Fruit fly (Drosophila melanogaster) whole organism, embryonic: ENCODE results near the gene Obp99a.

Experiments used
- Abd-B ChIP-seq: fragments of 200-800 bp; sonication (Bioruptor generic); optimal IDR thresholded peaks from 2 replicates; lab custom pipeline; 2018; ENCODE audit warnings: missing biosample characterization, mild to moderate bottlenecking, missing genetic modification characterization, moderate library complexity
- CG10209 ChIP-seq: fragments of 200-800 bp; sonication (Bioruptor generic); optimal IDR thresholded peaks from 3 replicates; lab custom pipeline; 2017; ENCODE audit warnings: missing biosample characterization, mild to moderate bottlenecking, missing genetic modification characterization, missing genetic modification reagents
- CG10267 ChIP-seq: fragments of 200-800 bp; sonication (Bioruptor generic); optimal IDR thresholded peaks from 2 replicates; lab custom pipeline; 2018; ENCODE audit warnings: missing biosample characterization, mild to moderate bottlenecking, missing genetic modification characterization, moderate library complexity
- CG10431 ChIP-seq: fragments of 200-800 bp; sonication (Bioruptor generic); optimal IDR thresholded peaks from 3 replicates; lab custom pipeline; 2018; ENCODE audit warnings: missing biosample characterization, mild to moderate bottlenecking, missing genetic modification characterization
- CG10462 ChIP-seq: fragments of 200-800 bp; sonication (Bioruptor generic); optimal IDR thresholded peaks from 2 replicates; lab custom pipeline; 2016; ENCODE audit warnings: missing biosample characterization, missing genetic modification characterization
- CG11085 ChIP-seq: fragments of 200-800 bp; sonication (Bioruptor generic); IDR thresholded peaks from 2 replicates; pipeline ENCODE4 v1.3.6; 2022; ENCODE audit warnings: missing biosample characterization, missing genetic modification characterization
- CG12299 ChIP-seq: fragments of 200-800 bp; sonication (Bioruptor generic); optimal IDR thresholded peaks from 2 replicates; lab custom pipeline; 2018; ENCODE audit warnings: missing biosample characterization, mild to moderate bottlenecking, missing genetic modification characterization
- CG12744 ChIP-seq: fragments of 200-800 bp; sonication (Bioruptor generic); optimal IDR thresholded peaks from 2 replicates; lab custom pipeline; 2016; ENCODE audit warnings: missing biosample characterization, missing genetic modification characterization
- CG12942 ChIP-seq: fragments of 200-800 bp; sonication (Bioruptor generic); optimal IDR thresholded peaks from 3 replicates; lab custom pipeline; 2016; ENCODE audit warnings: missing biosample characterization, missing genetic modification characterization
- CG13424 ChIP-seq: fragments of 200-800 bp; sonication (Bioruptor generic); optimal IDR thresholded peaks from 2 replicates; lab custom pipeline; 2019; ENCODE audit warnings: missing biosample characterization, mild to moderate bottlenecking, missing genetic modification characterization, moderate library complexity
- CG14667 ChIP-seq: fragments of 200-800 bp; sonication (Bioruptor generic); IDR thresholded peaks from 2 replicates; pipeline ENCODE4 v1.3.6; 2022; ENCODE audit warnings: missing biosample characterization, missing genetic modification characterization
- CG17385 ChIP-seq: fragments of 200-800 bp; sonication (Bioruptor generic); optimal IDR thresholded peaks from 3 replicates; lab custom pipeline; 2018; ENCODE audit warnings: missing biosample characterization, mild to moderate bottlenecking, missing genetic modification characterization
- CG18599 ChIP-seq: fragments of 200-800 bp; sonication (Bioruptor generic); optimal IDR thresholded peaks from 3 replicates; lab custom pipeline; 2017; ENCODE audit warnings: missing biosample characterization, missing genetic modification characterization, mild to moderate bottlenecking, moderate library complexity, missing genetic modification reagents
- CG30431 ChIP-seq: fragments of 200-800 bp; sonication (Bioruptor generic); optimal IDR thresholded peaks from 2 replicates; lab custom pipeline; 2017; ENCODE audit warnings: missing biosample characterization, missing genetic modification characterization
- CG33213 ChIP-seq: fragments of 200-800 bp; sonication (Bioruptor generic); optimal IDR thresholded peaks from 3 replicates; lab custom pipeline; 2016; ENCODE audit warnings: missing biosample characterization, missing genetic modification characterization
- CG3407 ChIP-seq: fragments of 200-800 bp; sonication (Bioruptor generic); optimal IDR thresholded peaks from 2 replicates; lab custom pipeline; 2018; ENCODE audit warnings: missing biosample characterization, mild to moderate bottlenecking, missing genetic modification characterization
- CG6854 ChIP-seq: fragments of 200-800 bp; sonication (Bioruptor generic); optimal IDR thresholded peaks from 3 replicates; lab custom pipeline; 2017; ENCODE audit warnings: missing biosample characterization, mild to moderate bottlenecking, missing genetic modification characterization
- CG7556 ChIP-seq: fragments of 200-800 bp; sonication (Bioruptor generic); optimal IDR thresholded peaks from 2 replicates; lab custom pipeline; 2017; ENCODE audit warnings: missing biosample characterization, mild to moderate bottlenecking, missing genetic modification characterization
- CG7987 ChIP-seq: fragments of 200-800 bp; sonication (Bioruptor generic); optimal IDR thresholded peaks from 2 replicates; lab custom pipeline; 2018; ENCODE audit warnings: missing biosample characterization, mild to moderate bottlenecking, missing genetic modification characterization, moderate library complexity
- CG8089 ChIP-seq: fragments of 200-800 bp; sonication (Bioruptor generic); optimal IDR thresholded peaks from 3 replicates; lab custom pipeline; 2016; ENCODE audit warnings: missing biosample characterization, missing genetic modification characterization
- CG8388 ChIP-seq: fragments of 200-800 bp; sonication (Bioruptor generic); optimal IDR thresholded peaks from 2 replicates; lab custom pipeline; 2019; ENCODE audit warnings: missing biosample characterization, mild to moderate bottlenecking, missing genetic modification characterization, moderate library complexity
- CG8478 ChIP-seq: fragments of >200 bp; optimal IDR thresholded peaks from 2 replicates; lab custom pipeline; 2018
- CG8924 ChIP-seq: fragments of 200-800 bp; optimal IDR thresholded peaks from 3 replicates; lab custom pipeline; 2019; ENCODE audit warnings: missing biosample characterization, mild to moderate bottlenecking, missing genetic modification characterization, moderate library complexity
- D ChIP-seq, 2 experiments: fragments of 200-800 bp in 1 of 2; fragments of >200 bp in 1 of 2; sonication (Bioruptor generic) in 1 of 2; optimal IDR thresholded peaks; 2 replicates in 1 of 2; 3 replicates in 1 of 2; lab custom pipeline; 2017; ENCODE audit warnings: mild to moderate bottlenecking in 1 of 2, missing biosample characterization in 1 of 2, missing genetic modification characterization in 1 of 2, missing genetic modification reagents in 1 of 2
- Dbx ChIP-seq: fragments of 200-800 bp; sonication (Bioruptor generic); IDR thresholded peaks from 3 replicates; pipeline ENCODE4 v1.3.6; 2022; ENCODE audit warnings: missing biosample characterization, missing genetic modification characterization
- Ets65A ChIP-seq: fragments of 200-800 bp; sonication (Bioruptor generic); peaks from one replicate; lab custom pipeline; 2016; ENCODE audit warnings: missing biosample characterization, missing genetic modification characterization
- Fer1 ChIP-seq: fragments of 200-800 bp; sonication (Bioruptor generic); optimal IDR thresholded peaks from 2 replicates; lab custom pipeline; 2017; ENCODE audit warnings: missing biosample characterization, mild to moderate bottlenecking, missing genetic modification characterization
- Hsf ChIP-seq: fragments of 200-800 bp; sonication (Bioruptor generic); optimal IDR thresholded peaks from 3 replicates; lab custom pipeline; 2016; ENCODE audit warnings: missing biosample characterization, missing genetic modification characterization
- Lpt ChIP-seq: fragments of >200 bp; optimal IDR thresholded peaks from 2 replicates; lab custom pipeline; 2018; ENCODE audit warnings: missing biosample characterization, missing genetic modification characterization
- Max ChIP-seq: fragments of 200-800 bp; sonication (Bioruptor generic); optimal IDR thresholded peaks from 2 replicates; lab custom pipeline; 2016; ENCODE audit warnings: missing biosample characterization, mild to moderate bottlenecking, missing genetic modification characterization
- Opbp ChIP-seq: fragments of 200-800 bp; sonication (Bioruptor generic); IDR thresholded peaks from 3 replicates; pipeline ENCODE4 v1.3.6; 2022; ENCODE audit warnings: missing biosample characterization, missing genetic modification characterization; ENCODE audit not compliant: partially characterized antibody
- Scr ChIP-seq: fragments of 200-800 bp; sonication (Bioruptor generic); IDR thresholded peaks from 2 replicates; pipeline ENCODE4 v1.3.6; 2022; ENCODE audit warnings: missing biosample characterization, missing genetic modification characterization; ENCODE audit not compliant: partially characterized antibody
- Sox102F ChIP-seq: fragments of 200-800 bp; sonication (Bioruptor generic); optimal IDR thresholded peaks from 2 replicates; lab custom pipeline; 2018; ENCODE audit warnings: missing biosample characterization, mild to moderate bottlenecking, missing genetic modification characterization, moderate library complexity
- Xbp1 ChIP-seq: fragments of 200-800 bp; sonication (Bioruptor generic); optimal IDR thresholded peaks from 3 replicates; lab custom pipeline; 2016; ENCODE audit warnings: missing biosample characterization, mild to moderate bottlenecking, missing genetic modification characterization
- al ChIP-seq: fragments of 200-800 bp; sonication (Bioruptor generic); IDR thresholded peaks from 2 replicates; pipeline ENCODE4 v1.3.6; 2022; ENCODE audit warnings: missing biosample characterization, missing genetic modification characterization
- bsh ChIP-seq, 2 experiments: fragments of 200-800 bp; sonication (Bioruptor generic); optimal IDR thresholded peaks; 2 replicates each; lab custom pipeline; 2017 to 2018; ENCODE audit warnings: mild to moderate bottlenecking in 2 of 2, missing biosample characterization in 2 of 2, missing genetic modification characterization in 2 of 2, moderate library complexity in 1 of 2
- corto ChIP-seq: fragments of 200-800 bp; sonication (Bioruptor generic); optimal IDR thresholded peaks from 2 replicates; lab custom pipeline; 2016; ENCODE audit warnings: missing biosample characterization, mild to moderate bottlenecking, missing genetic modification characterization, moderate library complexity
- cwo ChIP-seq: fragments of 200-800 bp; sonication (Bioruptor generic); optimal IDR thresholded peaks from 3 replicates; lab custom pipeline; 2017; ENCODE audit warnings: missing biosample characterization, missing genetic modification characterization, mild to moderate bottlenecking, moderate library complexity, missing genetic modification reagents
- da ChIP-seq: fragments of 200-800 bp; sonication (Bioruptor generic); optimal IDR thresholded peaks from 2 replicates; lab custom pipeline; 2016; ENCODE audit warnings: missing biosample characterization, missing genetic modification characterization
- gcm ChIP-seq: fragments of 200-800 bp; sonication (Bioruptor generic); optimal IDR thresholded peaks from 2 replicates; lab custom pipeline; 2019; ENCODE audit warnings: missing biosample characterization, mild to moderate bottlenecking, missing genetic modification characterization, moderate library complexity
- ham ChIP-seq: fragments of 200-800 bp; sonication (Bioruptor generic); IDR thresholded peaks from 2 replicates; pipeline ENCODE4 v1.3.6; 2022; ENCODE audit warnings: missing biosample characterization, missing genetic modification characterization
- hth ChIP-seq: fragments of >200 bp; optimal IDR thresholded peaks from 2 replicates; lab custom pipeline; 2017; ENCODE audit warnings: inconsistent platforms
- lab ChIP-seq: fragments of 200-800 bp; sonication (Bioruptor generic); optimal IDR thresholded peaks from 3 replicates; lab custom pipeline; 2017; ENCODE audit warnings: missing biosample characterization, missing genetic modification characterization, mild to moderate bottlenecking, moderate library complexity, missing genetic modification reagents
- nmo ChIP-seq: fragments of 200-800 bp; sonication (Bioruptor generic); optimal IDR thresholded peaks from 2 replicates; lab custom pipeline; 2018; ENCODE audit warnings: missing biosample characterization, mild to moderate bottlenecking, missing genetic modification characterization, moderate library complexity
- prd ChIP-seq, 3 experiments: fragments of >200 bp in 2 of 3; fragments of 200-800 bp in 1 of 3; sonication (Bioruptor generic) in 1 of 3; optimal IDR thresholded peaks in 2 of 3; IDR thresholded peaks in 1 of 3; 2 replicates in 2 of 3; 3 replicates in 1 of 3; pipeline versions ENCODE4 v1.3.6 to Lab custom; 2017 to 2022; ENCODE audit warnings: missing biosample characterization in 1 of 3, missing genetic modification characterization in 1 of 3
- sisA ChIP-seq: fragments of 200-800 bp; sonication (Bioruptor generic); IDR thresholded peaks from 2 replicates; pipeline ENCODE4 v1.3.6; 2022; ENCODE audit warnings: missing biosample characterization, missing genetic modification characterization
- sob ChIP-seq: fragments of 200-800 bp; sonication (Bioruptor generic); IDR thresholded peaks from 2 replicates; pipeline ENCODE4 v1.3.6; 2022; ENCODE audit warnings: missing biosample characterization, missing genetic modification characterization
- sqz ChIP-seq: fragments of 200-800 bp; sonication (Bioruptor generic); optimal IDR thresholded peaks from 3 replicates; lab custom pipeline; 2018; ENCODE audit warnings: missing biosample characterization, mild to moderate bottlenecking, missing genetic modification characterization
- stc ChIP-seq: fragments of 200-800 bp; sonication (Bioruptor generic); IDR thresholded peaks from 2 replicates; pipeline ENCODE4 v1.3.6; 2022; ENCODE audit warnings: missing biosample characterization, missing genetic modification characterization
- tup ChIP-seq: fragments of 200-800 bp; sonication (Bioruptor generic); optimal IDR thresholded peaks from 2 replicates; lab custom pipeline; 2016; ENCODE audit warnings: missing biosample characterization, mild to moderate bottlenecking, missing genetic modification characterization, moderate library complexity

The Obp99a gene

dm6 chr3R:29651488-29651887 lies 20.0 kb upstream of the Obp99a start (continued):
- TF ChIP-seq CG10209 (GFP tag; lab: Kevin White, UChicago) (no peak), CG12299 (tag; lab: Kevin White, UChicago) (no peak), CG8478 (lab: Kevin White, UChicago) (no peak), Fer1 (GFP tag; lab: Kevin White, UChicago) (peak; percentile 74), D (optimal IDR thresholded peaks at IDR 0.05; lab: Kevin White, UChicago) (no peak), D (GFP tag; optimal IDR thresholded peaks at IDR 0.05; lab: Kevin White, UChicago) (no peak), sob (GFP tag; lab: Robert Waterston, UW) (0 out of 2 replicates have a peak, but pooled peaks have one; percentile 8), CG8089 (GFP tag; lab: Kevin White, UChicago) (no peak), CG17385 (GFP tag; lab: Kevin White, UChicago) (peak; percentile 45), Ets65A (peak; percentile 50), gcm (GFP tag; lab: Kevin White, UChicago) (no peak), CG8924 (tag; lab: Kevin White, UChicago) (peak; percentile 19), cwo (peak; percentile 47), nmo (GFP tag; lab: Kevin White, UChicago) (no peak), tup (GFP tag; lab: Kevin White, UChicago) (no peak), CG12744 (GFP tag; lab: Kevin White, UChicago) (no peak), sqz (GFP tag; lab: Kevin White, UChicago) (no peak), Sox102F (peak; percentile 37), da (GFP tag; lab: Kevin White, UChicago) (no peak), CG10267 (tag; lab: Kevin White, UChicago) (no peak), CG33213 (GFP tag; lab: Kevin White, UChicago) (no peak), lab (GFP tag; lab: Kevin White, UChicago) (peak; percentile 80), bsh (GFP tag; optimal IDR thresholded peaks at IDR 0.05; lab: Kevin White, UChicago) (no peak), CG3407 (GFP tag; lab: Kevin White, UChicago) (no peak), ham (no peak), sisA (GFP tag; lab: Robert Waterston, UW) (peak; percentile 22; the same call in 1 of the 2 replicates), stc (no peak), hth (lab: Kevin White, UChicago) (no peak), CG10431 (GFP tag; lab: Kevin White, UChicago) (no peak), Xbp1 (GFP tag; lab: Kevin White, UChicago) (peak; percentile 54), CG8388 (GFP tag; lab: Kevin White, UChicago) (peak; percentile 14), Dbx (0 out of 3 replicates have a peak, but pooled peaks have one; percentile 65), Scr (GFP tag; lab: Robert Waterston, UW) (no peak), CG30431 (GFP tag; lab: Kevin White, UChicago) (no peak), prd (optimal IDR thresholded peaks at IDR 0.05; lab: Kevin White, UChicago) (no peak), prd (GFP tag; IDR thresholded peaks at IDR 0.05; lab: Robert Waterston, UW) (peak; percentile 51; the same call in 2 of the 3 replicates), Lpt (GFP tag; lab: Kevin White, UChicago) (no peak), CG7987 (no peak), CG7556 (GFP tag; lab: Kevin White, UChicago) (peak; percentile 60), CG13424 (tag; lab: Kevin White, UChicago) (peak; percentile 43), CG10462 (GFP tag; lab: Kevin White, UChicago) (no peak), Hsf (no peak), Abd-B (GFP tag; lab: Kevin White, UChicago) (no peak), al (GFP tag; lab: Robert Waterston, UW) (no peak), CG11085 (GFP tag; lab: Robert Waterston, UW) (no peak), CG12942 (no peak), CG6854 (GFP tag; lab: Kevin White, UChicago) (peak; percentile 20), corto (GFP tag; lab: Kevin White, UChicago) (no peak), Max (GFP tag; lab: Kevin White, UChicago) (no peak), Opbp (GFP tag; lab: Robert Waterston, UW) (no peak), CG14667 (0 out of 2 replicates have a peak, but pooled peaks have one; percentile 4), CG18599 (GFP tag; lab: Kevin White, UChicago) (peak; percentile 84)
